Worm (Caenorhabditis elegans) whole organism, L4 larva: ENCODE data around the gene srh-239.

Experiments
- D1046.2 ChIP-seq: fragments of 200-800 bp; sonication (Bioruptor generic); IDR thresholded peaks from 2 replicates; pipeline ENCODE4 v1.3.6; 2022; ENCODE audit warnings: missing genetic modification characterization, missing compliant biosample characterization
- F10B5.3 ChIP-seq: sonication (generic microtip); optimal IDR thresholded peaks from 2 replicates; lab custom pipeline; 2016; ENCODE audit warnings: mild to moderate bottlenecking, missing genetic modification characterization, missing compliant biosample characterization
- F26F4.8 ChIP-seq: fragments of 200-800 bp; sonication (Bioruptor generic); conservative IDR thresholded peaks from 2 replicates; pipeline ENCODE4 v1.3.6; 2022; ENCODE audit warnings: missing genetic modification characterization, missing compliant biosample characterization
- F37D6.2 ChIP-seq: sonication (generic microtip); optimal IDR thresholded peaks from 2 replicates; lab custom pipeline; 2016; ENCODE audit warnings: mild to moderate bottlenecking, missing genetic modification characterization, missing compliant biosample characterization
- F44E2.7 ChIP-seq: fragments of 200-800 bp; sonication (Bioruptor generic); IDR thresholded peaks from 2 replicates; pipeline ENCODE4 v2.1.2; 2022; ENCODE audit warnings: missing genetic modification characterization, missing compliant biosample characterization
- R02D3.7 ChIP-seq: fragments of 150-350 bp; sonication (generic microtip); optimal IDR thresholded peaks from 3 replicates; lab custom pipeline; 2014; ENCODE audit warnings: missing biosample characterization, missing genetic modification characterization
- T20F7.1 ChIP-seq: fragments of 200-800 bp; sonication (Bioruptor generic); optimal IDR thresholded peaks from 2 replicates; lab custom pipeline; 2018; ENCODE audit warnings: mild to moderate bottlenecking, missing genetic modification characterization, missing compliant biosample characterization
- Y105C5A.15 ChIP-seq: fragments of 200-800 bp; sonication (Bioruptor generic); IDR thresholded peaks from 2 replicates; pipeline ENCODE4 v1.3.6; 2022; ENCODE audit warnings: missing genetic modification characterization, missing compliant biosample characterization
- Y75B8A.6 ChIP-seq: fragments of 200-800 bp; sonication (Bioruptor generic); IDR thresholded peaks from 2 replicates; pipeline ENCODE4 v1.3.6; 2022; ENCODE audit warnings: missing genetic modification reagents, missing genetic modification characterization, missing compliant biosample characterization
- ZK337.2 ChIP-seq: fragments of 200-800 bp; sonication (Bioruptor generic); IDR thresholded peaks from 2 replicates; pipeline ENCODE4 v1.3.6; 2022; ENCODE audit warnings: missing genetic modification reagents, missing genetic modification characterization, missing compliant biosample characterization
- ama-1 ChIP-seq: fragments of 150-350 bp; optimal IDR thresholded peaks from 2 replicates; lab custom pipeline; 2014; ENCODE audit warnings: inconsistent platforms, mixed read lengths
- ceh-44 ChIP-seq: fragments of 200-800 bp; sonication (Bioruptor generic); IDR thresholded peaks from 2 replicates; pipeline ENCODE4 v1.3.6; 2022; ENCODE audit warnings: missing genetic modification reagents, missing genetic modification characterization, missing compliant biosample characterization
- ceh-82 ChIP-seq: sonication (generic microtip); optimal IDR thresholded peaks from 2 replicates; lab custom pipeline; 2017; ENCODE audit warnings: missing biosample characterization, missing genetic modification characterization
- ces-1 ChIP-seq: fragments of 150-350 bp; sonication (generic microtip); optimal IDR thresholded peaks from 4 replicates; lab custom pipeline; 2014; ENCODE audit warnings: missing biosample characterization, missing genetic modification reagents, missing genetic modification characterization
- cey-2 ChIP-seq: sonication (generic microtip); optimal IDR thresholded peaks from 3 replicates; lab custom pipeline; 2017; ENCODE audit warnings: missing genetic modification characterization, mild to moderate bottlenecking, missing compliant biosample characterization, antibody characterized with exemption, borderline replicate concordance; ENCODE audit not compliant: insufficient read depth
- daf-16 ChIP-seq, 3 experiments: sonication (generic microtip); optimal IDR thresholded peaks; 2 replicates each; lab custom pipeline; 2016 to 2017; ENCODE audit warnings: missing genetic modification characterization in 3 of 3, missing genetic modification reagents in 3 of 3, mild to moderate bottlenecking in 2 of 3, missing compliant biosample characterization in 2 of 3, missing biosample characterization in 1 of 3, moderate library complexity in 1 of 3
- dve-1 ChIP-seq: sonication (generic microtip); optimal IDR thresholded peaks from 2 replicates; lab custom pipeline; 2017; ENCODE audit warnings: antibody characterized with exemption, mild to moderate bottlenecking, missing genetic modification characterization, missing compliant biosample characterization; ENCODE audit not compliant: insufficient read depth
- jun-1 ChIP-seq: fragments of 150-350 bp; optimal IDR thresholded peaks from 2 replicates; lab custom pipeline; 2014; ENCODE audit warnings: missing biosample characterization, missing genetic modification reagents, missing genetic modification characterization
- lim-7 ChIP-seq: fragments of 200-800 bp; sonication (Bioruptor generic); IDR thresholded peaks from 2 replicates; pipeline ENCODE4 v1.3.6; 2022; ENCODE audit warnings: missing genetic modification characterization, missing compliant biosample characterization
- lin-29 ChIP-seq: fragments of 200-800 bp; sonication (Bioruptor generic); IDR thresholded peaks from 2 replicates; pipeline ENCODE4 v1.3.6; 2022; ENCODE audit warnings: missing genetic modification reagents, missing genetic modification characterization, missing compliant biosample characterization
- lin-39 ChIP-seq: fragments of 150-350 bp; optimal IDR thresholded peaks from 2 replicates; lab custom pipeline; 2014; ENCODE audit warnings: missing biosample characterization, missing genetic modification reagents, missing genetic modification characterization
- madf-9 ChIP-seq: fragments of 200-800 bp; sonication (Bioruptor generic); conservative IDR thresholded peaks from 2 replicates; pipeline ENCODE4 v1.3.6; 2022; ENCODE audit warnings: missing genetic modification reagents, missing genetic modification characterization, missing compliant biosample characterization
- mdl-1 ChIP-seq, 2 experiments: fragments of 150-350 bp in 1 of 2; sonication (generic microtip) in 1 of 2; optimal IDR thresholded peaks; 2 replicates each; lab custom pipeline; 2014 to 2017; ENCODE audit warnings: missing biosample characterization in 2 of 2, missing genetic modification characterization in 2 of 2
- mes-2 ChIP-seq: sonication (generic microtip); optimal IDR thresholded peaks from 2 replicates; lab custom pipeline; 2016; ENCODE audit warnings: missing genotype, mild to moderate bottlenecking, missing genetic modification characterization, missing compliant biosample characterization; ENCODE audit not compliant: poor library complexity, severe bottlenecking
- mxl-2 ChIP-seq: fragments of 200-800 bp; sonication (Bioruptor generic); conservative IDR thresholded peaks from 2 replicates; pipeline ENCODE4 v1.3.6; 2022; ENCODE audit warnings: missing genetic modification reagents, missing genetic modification characterization, missing compliant biosample characterization
- nhr-102 ChIP-seq: sonication (generic microtip); optimal IDR thresholded peaks from 2 replicates; lab custom pipeline; 2016; ENCODE audit warnings: mild to moderate bottlenecking, missing genetic modification characterization, moderate library complexity, missing compliant biosample characterization
- nhr-111 ChIP-seq: fragments of 200-800 bp; sonication (Bioruptor generic); optimal IDR thresholded peaks from 2 replicates; lab custom pipeline; 2018; ENCODE audit warnings: mild to moderate bottlenecking, missing genetic modification characterization, missing compliant biosample characterization
- nhr-25 ChIP-seq: sonication (generic microtip); optimal IDR thresholded peaks from 2 replicates; lab custom pipeline; 2017; ENCODE audit warnings: missing genetic modification characterization, mild to moderate bottlenecking, missing compliant biosample characterization, antibody characterized with exemption, moderate library complexity, borderline replicate concordance; ENCODE audit not compliant: insufficient read depth
- nhr-28 ChIP-seq: fragments of 150-350 bp; optimal IDR thresholded peaks from 2 replicates; lab custom pipeline; 2014; ENCODE audit warnings: missing biosample characterization, missing genetic modification characterization
- nhr-41 ChIP-seq: fragments of 200-800 bp; sonication (Bioruptor generic); IDR thresholded peaks from 2 replicates; pipeline ENCODE4 v1.3.6; 2022; ENCODE audit warnings: missing genetic modification reagents, missing genetic modification characterization, missing compliant biosample characterization
- nhr-6 ChIP-seq: fragments of 150-350 bp; optimal IDR thresholded peaks from 2 replicates; lab custom pipeline; 2014; ENCODE audit warnings: missing biosample characterization, missing genetic modification characterization
- pqm-1 ChIP-seq: sonication (generic microtip); optimal IDR thresholded peaks from 2 replicates; lab custom pipeline; 2017; ENCODE audit warnings: missing biosample characterization, missing genetic modification characterization
- sdz-12 ChIP-seq: fragments of 200-800 bp; sonication (Bioruptor generic); optimal IDR thresholded peaks from 2 replicates; lab custom pipeline; 2018; ENCODE audit warnings: mild to moderate bottlenecking, missing genetic modification characterization, missing compliant biosample characterization
- tag-97 ChIP-seq: fragments of 200-800 bp; sonication (Bioruptor generic); IDR thresholded peaks from 2 replicates; pipeline ENCODE4 v1.3.6; 2022; ENCODE audit warnings: missing genetic modification characterization, missing compliant biosample characterization
- unc-130 ChIP-seq: sonication (generic microtip); optimal IDR thresholded peaks from 2 replicates; lab custom pipeline; 2016; ENCODE audit warnings: missing genetic modification reagents, missing genetic modification characterization, missing compliant biosample characterization
- unc-62 ChIP-seq, 3 experiments: fragments of 150-350 bp in 1 of 3; sonication (generic microtip); optimal IDR thresholded peaks in 2 of 3; peaks in 1 of 3; 1 replicate in 1 of 3; 2 replicates in 2 of 3; lab custom pipeline; 2014 to 2017; ENCODE audit warnings: missing biosample characterization in 3 of 3, missing genetic modification characterization in 3 of 3, missing genetic modification reagents in 3 of 3, missing genotype in 1 of 3
- zag-1 ChIP-seq: fragments of 150-350 bp; optimal IDR thresholded peaks from 2 replicates; lab custom pipeline; 2014; ENCODE audit warnings: missing biosample characterization, missing genetic modification characterization
- zfp-3 ChIP-seq: fragments of 200-800 bp; sonication (Bioruptor generic); conservative IDR thresholded peaks from 2 replicates; pipeline ENCODE4 v1.3.6; 2022; ENCODE audit warnings: missing genetic modification reagents, missing genetic modification characterization, missing compliant biosample characterization
- zip-2 ChIP-seq: fragments of 150-350 bp; optimal IDR thresholded peaks from 2 replicates; lab custom pipeline; 2014; ENCODE audit warnings: missing biosample characterization, missing genetic modification characterization
- ztf-11 ChIP-seq: fragments of 150-350 bp; optimal IDR thresholded peaks from 2 replicates; lab custom pipeline; 2014; ENCODE audit warnings: missing biosample characterization, missing genetic modification characterization

srh-239 gene

ce11 chrV:15425368-15426091 lies 20.0 kb upstream of the srh-239 start, which contains the start of gene Y36E3A.2 (continued):
- TF ChIP-seq tag-97 (GFP tag; lab: Robert Waterston, UW) (no peak), Y75B8A.6 (GFP tag; lab: Robert Waterston, UW) (no peak), D1046.2 (GFP tag; lab: Robert Waterston, UW) (no peak)

DNA sequence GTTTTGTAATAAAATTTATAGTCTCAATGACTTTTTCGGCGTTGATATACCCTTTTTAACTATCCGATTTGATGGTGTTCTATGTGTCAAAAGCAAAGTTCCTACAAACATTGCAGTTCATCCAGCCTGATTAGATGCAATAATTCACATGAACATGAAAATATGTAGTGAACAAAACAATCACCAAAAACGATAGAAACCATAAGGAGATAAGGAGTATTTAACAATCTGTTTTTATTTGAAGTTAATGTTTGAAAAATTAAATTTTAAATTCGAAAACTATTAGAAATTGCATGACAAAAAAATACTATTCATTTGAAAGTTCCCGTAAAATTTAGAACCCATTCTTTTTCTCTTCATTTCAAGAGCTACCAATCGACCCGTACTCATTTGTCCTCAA lies 18.6 kb upstream of the srh-239 start, which contains the start of gene fbxa-209:
Gene fbxa-209 (minus strand): TSS at position 101 of the 400 bp plus-strand sequence.
- TF ChIP-seq daf-16 (GFP tag; optimal IDR thresholded peaks at IDR 0.05; lab: Kevin White, UChicago) (no peak), daf-16 (tag; optimal IDR thresholded peaks at IDR 0.05; lab: Kevin White, UChicago) (peak; percentile 23), T20F7.1 (GFP tag; lab: Kevin White, UChicago) (peak; percentile 31), dve-1 (tag; lab: Kevin White, UChicago) (peak; percentile 41), zfp-3 (no peak), lin-29 (GFP tag; lab: Robert Waterston, UW) (no peak), ceh-82 (tag; lab: Kevin White, UChicago) (no peak)

ce11 chrV:15429125-15429524 lies 16.4 kb upstream of the srh-239 start:
- TF ChIP-seq nhr-41 (GFP tag; lab: Robert Waterston, UW) (peak; percentile 69; the same call in 1 of the 2 replicates), F26F4.8 (peak; percentile 74; the same call in 1 of the 2 replicates), Y105C5A.15 (GFP tag; lab: Robert Waterston, UW) (peak; percentile 40; the same call in 1 of the 2 replicates)

DNA sequence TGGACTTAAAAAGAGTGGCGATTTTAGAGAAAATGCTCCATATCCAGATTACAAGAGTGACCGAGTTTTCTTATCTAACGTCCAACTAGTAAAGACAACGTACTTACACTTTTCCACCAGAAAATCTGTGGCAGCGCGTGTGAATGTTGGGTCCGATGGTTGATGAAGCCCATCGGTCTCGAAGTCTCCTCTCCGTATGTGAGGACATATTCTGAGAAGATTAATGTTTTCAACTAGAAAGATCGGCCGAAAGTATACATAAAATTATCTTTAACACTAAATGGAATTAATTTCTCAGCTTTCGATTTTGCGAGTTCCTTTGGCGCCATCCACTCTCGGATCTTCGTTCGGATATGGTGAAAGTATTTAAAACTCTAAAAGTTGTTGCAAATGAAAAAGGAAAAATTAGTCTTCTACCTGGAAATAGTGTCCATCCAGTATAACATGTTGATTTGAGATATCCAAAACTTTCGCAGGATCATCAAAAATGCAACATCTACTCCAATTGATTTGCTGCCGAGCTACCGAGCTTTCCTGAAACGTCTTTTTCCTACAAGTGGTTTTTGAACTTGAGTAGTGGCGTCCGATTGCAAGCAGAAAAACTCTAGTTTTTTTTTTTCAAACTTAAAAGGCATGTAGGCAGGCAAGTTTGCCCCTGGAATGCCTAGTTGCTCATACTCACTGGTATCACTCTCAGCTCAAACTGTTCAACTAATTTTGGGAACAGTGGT lies 14.1 kb upstream of the srh-239 start:
- TF ChIP-seq madf-9 (no peak), cey-2 (tag; lab: Kevin White, UChicago) (no peak), unc-62 (GFP tag; optimal IDR thresholded peaks at IDR 0.05 in 1 of 2; lab: Kevin White, UChicago) (peak in 1 of 2 experiments; percentile 63), unc-62 (tag; optimal IDR thresholded peaks at IDR 0.05; lab: Kevin White, UChicago) (no peak), lim-7 (GFP tag; lab: Robert Waterston, UW) (no peak), F44E2.7 (GFP tag; lab: Robert Waterston, UW) (no peak), F10B5.3 (no peak), tag-97 (GFP tag; lab: Robert Waterston, UW) (0 out of 2 replicates have a peak, but pooled peaks have one; percentile 35), mdl-1 (tag; optimal IDR thresholded peaks at IDR 0.05; lab: Kevin White, UChicago) (no peak), F37D6.2 (tag; lab: Kevin White, UChicago) (no peak), mxl-2 (GFP tag; lab: Robert Waterston, UW) (no peak), pqm-1 (tag; lab: Kevin White, UChicago) (no peak), T20F7.1 (GFP tag; lab: Kevin White, UChicago) (no peak), nhr-6 (tag; lab: Kevin White, UChicago) (no peak), ces-1 (GFP tag; lab: Kevin White, UChicago) (no peak), unc-130 (GFP tag; lab: Kevin White, UChicago) (no peak), ztf-11 (no peak), zag-1 (no peak), ama-1 (no peak), lin-39 (tag; lab: Kevin White, UChicago) (peak; percentile 33), jun-1 (no peak), nhr-25 (tag; lab: Kevin White, UChicago) (no peak), zip-2 (tag; lab: Kevin White, UChicago) (no peak), ZK337.2 (GFP tag; lab: Robert Waterston, UW) (0 out of 2 replicates have a peak, but pooled peaks have one; percentile 35), D1046.2 (GFP tag; lab: Robert Waterston, UW) (no peak), R02D3.7 (no peak), ceh-44 (GFP tag; lab: Robert Waterston, UW) (no peak), sdz-12 (no peak), nhr-111 (GFP tag; lab: Kevin White, UChicago) (no peak), nhr-28 (tag; lab: Kevin White, UChicago) (no peak), Y75B8A.6 (GFP tag; lab: Robert Waterston, UW) (peak; percentile 63; the same call in 1 of the 2 replicates), zfp-3 (no peak), nhr-102 (tag; lab: Kevin White, UChicago) (no peak), mes-2 (no peak)
